Worm (Caenorhabditis elegans) whole organism, L4 larva: ENCODE data around the gene oac-31.

Source experiments
- F10B5.3 ChIP-seq: sonication (generic microtip); optimal IDR thresholded peaks from 2 replicates; lab custom pipeline; 2016; ENCODE audit warnings: mild to moderate bottlenecking, missing genetic modification characterization, missing compliant biosample characterization
- F37D6.2 ChIP-seq: sonication (generic microtip); optimal IDR thresholded peaks from 2 replicates; lab custom pipeline; 2016; ENCODE audit warnings: mild to moderate bottlenecking, missing genetic modification characterization, missing compliant biosample characterization
- Y48G9A.11 ChIP-seq: fragments of 200-800 bp; sonication (Bioruptor generic); IDR thresholded peaks from 2 replicates; pipeline ENCODE4 v1.3.6; 2022; ENCODE audit warnings: missing genetic modification reagents, missing genetic modification characterization, missing compliant biosample characterization
- aha-1 ChIP-seq: fragments of 150-350 bp; peaks from one replicate; lab custom pipeline; 2014; ENCODE audit warnings: missing biosample characterization, missing genetic modification characterization
- aly-2 ChIP-seq: sonication (generic microtip); optimal IDR thresholded peaks from 2 replicates; lab custom pipeline; 2018; ENCODE audit warnings: missing biosample characterization, missing genetic modification characterization
- arid-1 ChIP-seq: fragments of 200-800 bp; sonication (Bioruptor generic); conservative IDR thresholded peaks from 2 replicates; pipeline ENCODE4 v1.3.6; 2022; ENCODE audit warnings: missing genetic modification reagents, missing genetic modification characterization, missing compliant biosample characterization
- ceh-28 ChIP-seq: fragments of 150-350 bp; optimal IDR thresholded peaks from 2 replicates; lab custom pipeline; 2014; ENCODE audit warnings: missing biosample characterization, missing genetic modification reagents, missing genetic modification characterization
- ctbp-1 ChIP-seq: fragments of 200-800 bp; sonication (Bioruptor generic); IDR thresholded peaks from 2 replicates; pipeline ENCODE4 v1.3.6; 2022; ENCODE audit warnings: missing genetic modification reagents, missing genetic modification characterization, missing compliant biosample characterization
- dmd-8 ChIP-seq: fragments of 200-800 bp; sonication (Bioruptor generic); IDR thresholded peaks from 2 replicates; pipeline ENCODE4 v1.3.6; 2022; ENCODE audit warnings: missing genetic modification characterization, missing compliant biosample characterization
- dmd-9 ChIP-seq: fragments of 200-800 bp; sonication (Bioruptor generic); IDR thresholded peaks from 2 replicates; pipeline ENCODE4 v1.3.6; 2022; ENCODE audit warnings: missing genetic modification reagents, missing genetic modification characterization, missing compliant biosample characterization
- egl-27 ChIP-seq: sonication (generic microtip); optimal IDR thresholded peaks from 3 replicates; lab custom pipeline; 2017; ENCODE audit warnings: missing biosample characterization, missing genetic modification reagents, missing genetic modification characterization
- gei-8 ChIP-seq: fragments of 200-800 bp; sonication (Bioruptor generic); optimal IDR thresholded peaks from 2 replicates; lab custom pipeline; 2018; ENCODE audit warnings: mild to moderate bottlenecking, missing genetic modification characterization, missing compliant biosample characterization
- hlh-11 ChIP-seq: fragments of 200-800 bp; sonication (Bioruptor generic); optimal IDR thresholded peaks from 2 replicates; lab custom pipeline; 2018; ENCODE audit warnings: mild to moderate bottlenecking, missing genetic modification characterization, missing compliant biosample characterization
- jun-1 ChIP-seq: fragments of 150-350 bp; optimal IDR thresholded peaks from 2 replicates; lab custom pipeline; 2014; ENCODE audit warnings: missing biosample characterization, missing genetic modification reagents, missing genetic modification characterization
- lin-1 ChIP-seq: fragments of 200-800 bp; sonication (Bioruptor generic); IDR thresholded peaks from 2 replicates; pipeline ENCODE4 v1.3.6; 2022; ENCODE audit warnings: missing genetic modification reagents, missing genetic modification characterization, missing compliant biosample characterization
- lin-39 ChIP-seq: fragments of 150-350 bp; optimal IDR thresholded peaks from 2 replicates; lab custom pipeline; 2014; ENCODE audit warnings: missing biosample characterization, missing genetic modification reagents, missing genetic modification characterization
- madf-5 ChIP-seq, 2 experiments: fragments of 200-800 bp; sonication (Bioruptor generic); IDR thresholded peaks; 2 replicates each; pipeline ENCODE4 v1.3.6; 2022; ENCODE audit warnings: missing compliant biosample characterization in 2 of 2, missing genetic modification characterization in 2 of 2
- madf-9 ChIP-seq: fragments of 200-800 bp; sonication (Bioruptor generic); conservative IDR thresholded peaks from 2 replicates; pipeline ENCODE4 v1.3.6; 2022; ENCODE audit warnings: missing genetic modification reagents, missing genetic modification characterization, missing compliant biosample characterization
- mdt-29 ChIP-seq: fragments of 200-800 bp; sonication (Bioruptor generic); IDR thresholded peaks from 2 replicates; pipeline ENCODE4 v1.3.6; 2022; ENCODE audit warnings: missing genetic modification reagents, missing genetic modification characterization, missing compliant biosample characterization
- mxl-2 ChIP-seq: fragments of 200-800 bp; sonication (Bioruptor generic); conservative IDR thresholded peaks from 2 replicates; pipeline ENCODE4 v1.3.6; 2022; ENCODE audit warnings: missing genetic modification reagents, missing genetic modification characterization, missing compliant biosample characterization
- mxl-3 ChIP-seq: fragments of 200-800 bp; sonication (Bioruptor generic); optimal IDR thresholded peaks from 2 replicates; lab custom pipeline; 2018; ENCODE audit warnings: mild to moderate bottlenecking, missing genetic modification characterization, missing compliant biosample characterization
- nhr-10 ChIP-seq: fragments of 150-350 bp; optimal IDR thresholded peaks from 2 replicates; lab custom pipeline; 2014; ENCODE audit warnings: missing biosample characterization, missing genetic modification characterization
- nhr-11 ChIP-seq: fragments of 150-350 bp; optimal IDR thresholded peaks from 2 replicates; lab custom pipeline; 2014; ENCODE audit warnings: missing biosample characterization, missing genetic modification characterization
- nhr-76 ChIP-seq: fragments of 150-350 bp; optimal IDR thresholded peaks from 2 replicates; lab custom pipeline; 2014; ENCODE audit warnings: missing biosample characterization, missing genetic modification characterization
- nhr-77 ChIP-seq: fragments of 150-350 bp; optimal IDR thresholded peaks from 2 replicates; lab custom pipeline; 2014; ENCODE audit warnings: missing biosample characterization, missing genetic modification characterization
- pqm-1 ChIP-seq: sonication (generic microtip); optimal IDR thresholded peaks from 2 replicates; lab custom pipeline; 2017; ENCODE audit warnings: missing biosample characterization, missing genetic modification characterization
- rbr-2 ChIP-seq: sonication (generic microtip); optimal IDR thresholded peaks from 2 replicates; lab custom pipeline; 2016; ENCODE audit warnings: missing genotype, missing genetic modification characterization, missing compliant biosample characterization
- sdz-12 ChIP-seq: fragments of 200-800 bp; sonication (Bioruptor generic); optimal IDR thresholded peaks from 2 replicates; lab custom pipeline; 2018; ENCODE audit warnings: mild to moderate bottlenecking, missing genetic modification characterization, missing compliant biosample characterization
- set-16 ChIP-seq: fragments of 200-800 bp; sonication (Bioruptor generic); IDR thresholded peaks from 2 replicates; pipeline ENCODE4 v1.3.6; 2022; ENCODE audit warnings: missing genetic modification reagents, missing genetic modification characterization, missing compliant biosample characterization
- snpc-1.2 ChIP-seq: fragments of 200-800 bp; sonication (Bioruptor generic); IDR thresholded peaks from 2 replicates; pipeline ENCODE4 v1.3.6; 2022; ENCODE audit warnings: missing genetic modification reagents, missing genetic modification characterization, missing compliant biosample characterization
- spr-1 ChIP-seq: sonication (generic microtip); optimal IDR thresholded peaks from 2 replicates; lab custom pipeline; 2016; ENCODE audit warnings: mild to moderate bottlenecking, missing genetic modification characterization, missing compliant biosample characterization
- tra-1 ChIP-seq: fragments of 200-800 bp; sonication (Bioruptor generic); IDR thresholded peaks from 2 replicates; pipeline ENCODE4 v1.3.6; 2022; ENCODE audit warnings: missing genetic modification reagents, missing genetic modification characterization, missing compliant biosample characterization
- unc-39 ChIP-seq: sonication (generic microtip); optimal IDR thresholded peaks from 2 replicates; lab custom pipeline; 2017; ENCODE audit warnings: missing biosample characterization, missing genetic modification characterization
- unc-62 ChIP-seq, 3 experiments: fragments of 150-350 bp in 1 of 3; sonication (generic microtip); optimal IDR thresholded peaks in 2 of 3; peaks in 1 of 3; 1 replicate in 1 of 3; 2 replicates in 2 of 3; lab custom pipeline; 2014 to 2017; ENCODE audit warnings: missing biosample characterization in 3 of 3, missing genetic modification characterization in 3 of 3, missing genetic modification reagents in 3 of 3, missing genotype in 1 of 3
- zag-1 ChIP-seq: fragments of 150-350 bp; optimal IDR thresholded peaks from 2 replicates; lab custom pipeline; 2014; ENCODE audit warnings: missing biosample characterization, missing genetic modification characterization
- ztf-11 ChIP-seq: fragments of 150-350 bp; optimal IDR thresholded peaks from 2 replicates; lab custom pipeline; 2014; ENCODE audit warnings: missing biosample characterization, missing genetic modification characterization

The oac-31 gene

ce11 chrV:1578572-1579230, 37.0 kb upstream of the oac-31 start:
- TF ChIP-seq madf-5 (GFP tag; IDR thresholded peaks at IDR 0.05; lab: Robert Waterston, UW) (0 out of 4 replicates have a peak, but pooled peaks of 1 of the 2 experiments have one; percentile 12), nhr-10 (tag; lab: Kevin White, UChicago) (no peak)

ce11 chrV:1577092-1577709, 35.5 kb upstream of the oac-31 start:
- TF ChIP-seq pqm-1 (no peak), set-16 (GFP tag; lab: Robert Waterston, UW) (peak; percentile 27; the same call in 1 of the 2 replicates), aha-1 (tag; lab: Kevin White, UChicago) (peak; percentile 94), dmd-8 (GFP tag; lab: Robert Waterston, UW) (no peak), unc-62 (GFP tag; optimal IDR thresholded peaks at IDR 0.05 in 1 of 2; lab: Kevin White, UChicago) (peak in 1 of 2 experiments; percentile 36), unc-62 (tag; optimal IDR thresholded peaks at IDR 0.05; lab: Kevin White, UChicago) (no peak), arid-1 (GFP tag; lab: Robert Waterston, UW) (no peak), ctbp-1 (GFP tag; lab: Robert Waterston, UW) (no peak), ztf-11 (no peak)

ce11 chrV:1575493-1576084, 33.9 kb upstream of the oac-31 start:
- TF ChIP-seq zag-1 (tag; lab: Kevin White, UChicago), result no peak
- TF ChIP-seq unc-62 (GFP tag; optimal IDR thresholded peaks at IDR 0.05 in 1 of 2; lab: Kevin White, UChicago), result peak in 1 of 2 experiments; percentile 91
- TF ChIP-seq unc-62 (tag; optimal IDR thresholded peaks at IDR 0.05; lab: Kevin White, UChicago), result no peak

ce11 chrV:1574599-1574998, 32.9 kb upstream of the oac-31 start:
- TF ChIP-seq madf-9 (GFP tag; lab: Robert Waterston, UW) (no peak), nhr-11 (no peak), lin-39 (no peak), F10B5.3 (tag; lab: Kevin White, UChicago) (no peak), nhr-77 (tag; lab: Kevin White, UChicago) (no peak), nhr-76 (no peak), gei-8 (GFP tag; lab: Kevin White, UChicago) (no peak), lin-1 (GFP tag; lab: Robert Waterston, UW) (no peak), Y48G9A.11 (GFP tag; lab: Robert Waterston, UW) (no peak), mdt-29 (GFP tag; lab: Robert Waterston, UW) (no peak), aha-1 (tag; lab: Kevin White, UChicago) (peak; percentile 79), unc-62 (GFP tag; optimal IDR thresholded peaks at IDR 0.05 in 1 of 2; lab: Kevin White, UChicago) (peak in 1 of 2 experiments; percentile 41), unc-62 (tag; optimal IDR thresholded peaks at IDR 0.05; lab: Kevin White, UChicago) (no peak), egl-27 (tag; lab: Kevin White, UChicago) (no peak)

ce11 chrV:1572585-1572984, 30.9 kb upstream of the oac-31 start:
- TF ChIP-seq F37D6.2 (tag; lab: Kevin White, UChicago) (no peak), unc-62 (GFP tag; optimal IDR thresholded peaks at IDR 0.05 in 1 of 2; lab: Kevin White, UChicago) (no peak), unc-62 (tag; optimal IDR thresholded peaks at IDR 0.05; lab: Kevin White, UChicago) (no peak), jun-1 (tag; lab: Kevin White, UChicago) (no peak), nhr-76 (no peak), mxl-3 (GFP tag; lab: Kevin White, UChicago) (no peak), dmd-9 (GFP tag; lab: Robert Waterston, UW) (0 out of 2 replicates have a peak, but pooled peaks have one; percentile 26), aly-2 (tag; lab: Kevin White, UChicago) (no peak), gei-8 (GFP tag; lab: Kevin White, UChicago) (no peak)
- TF ChIP-seq, all 104 proteins: peak for 1

- TF ChIP-seq hlh-11, result no peak
- TF ChIP-seq snpc-1.2, result no peak
- TF ChIP-seq spr-1 (tag; lab: Kevin White, UChicago), result no peak
- TF ChIP-seq mxl-2 (GFP tag; lab: Robert Waterston, UW), result no peak
- TF ChIP-seq rbr-2 (tag; lab: Kevin White, UChicago), result no peak
- TF ChIP-seq tra-1 (GFP tag; lab: Robert Waterston, UW), result no peak
- no peak for TF ChIP-seq ceh-28 (tag; lab: Kevin White, UChicago)
- no peak for TF ChIP-seq dmd-8 (GFP tag; lab: Robert Waterston, UW)
- TF ChIP-seq F10B5.3 (tag; lab: Kevin White, UChicago), result no peak
- no peak for TF ChIP-seq dmd-9 (GFP tag; lab: Robert Waterston, UW)
- no peak for TF ChIP-seq jun-1 (tag; lab: Kevin White, UChicago)
- TF ChIP-seq sdz-12 (GFP tag; lab: Kevin White, UChicago), result no peak
- TF ChIP-seq aly-2 (tag; lab: Kevin White, UChicago), result no peak
- TF ChIP-seq unc-39 (tag; lab: Kevin White, UChicago), result no peak
These were observed 29.0 kb upstream of the oac-31 start for ce11 chrV:1570679-1571078.
